Fruit fly (Drosophila melanogaster) whole organism: ENCODE measurements around the gene CG17104.

Experiments used
- Dll ChIP-seq: fragments of >200 bp; optimal IDR thresholded peaks from 2 replicates; lab custom pipeline; 2017
- pan ChIP-seq: fragments of >200 bp; optimal IDR thresholded peaks from 2 replicates; lab custom pipeline; 2017
- psq ChIP-seq: fragments of >200 bp; optimal IDR thresholded peaks from 2 replicates; lab custom pipeline; 2017
- usp ChIP-seq: fragments of >200 bp; optimal IDR thresholded peaks from 2 replicates; lab custom pipeline; 2017; ENCODE audit warnings: missing biosample characterization, missing genetic modification characterization, mixed read lengths

dm6 chr2L:10643671-10644070 lies 33.3 kb upstream of the CG17104 start, which contains the start of gene CG18284:
- TF ChIP-seq psq (lab: Kevin White, UChicago) (no peak), usp (GFP tag; lab: Kevin White, UChicago) (no peak), Dll (lab: Kevin White, UChicago) (no peak), pan (no peak)
